Fruit fly (Drosophila melanogaster): ENCODE data around the gene MED30.

MED30 gene

DNA sequence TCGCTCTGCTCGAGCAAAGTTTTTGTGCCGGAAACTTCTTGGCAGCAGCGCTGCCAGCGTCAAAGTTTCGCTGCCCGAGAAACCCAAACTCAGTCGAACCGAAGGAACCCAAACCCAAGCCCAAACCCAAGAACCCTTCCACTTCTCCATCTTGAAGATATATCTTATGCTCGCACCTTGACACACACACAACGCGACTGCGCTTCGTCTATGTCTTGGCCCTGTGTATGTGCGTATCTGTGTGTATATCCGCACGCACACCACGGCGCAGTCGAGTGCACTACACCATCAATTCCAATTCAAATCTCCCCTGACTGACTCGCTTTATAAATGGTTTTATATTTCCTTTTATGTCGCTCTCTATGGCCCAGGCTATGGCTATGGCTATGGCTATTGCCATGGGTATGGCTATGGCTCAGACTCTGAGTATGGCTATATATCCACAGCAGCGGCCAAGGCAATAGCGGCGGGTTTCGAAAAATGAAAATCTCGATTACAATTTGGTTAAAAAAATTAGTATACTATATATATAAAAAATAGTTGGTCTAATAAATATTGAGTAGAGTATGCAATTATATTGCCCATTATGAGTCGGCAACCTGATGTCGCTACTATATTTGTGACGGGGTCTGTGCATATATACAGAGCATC lies 42.6 kb upstream of the MED30 start (continued):
- TF ChIP-seq nom (GFP tag; optimal IDR thresholded peaks at IDR 0.05) (peak; percentile 95), NFAT (GFP tag; IDR thresholded peaks at IDR 0.05) (peak; percentile 89), CG7839 (tag; optimal IDR thresholded peaks at IDR 0.05) (peak; percentile 97), pnt (GFP tag; optimal IDR thresholded peaks at IDR 0.05) (peak; percentile 65), hbn (GFP tag; IDR thresholded peaks at IDR 0.05; ENCODE audit: partially characterized antibody) (no peak), CG12071 (GFP tag; optimal IDR thresholded peaks at IDR 0.05) (peak; percentile 93), CG30431 (GFP tag; optimal IDR thresholded peaks at IDR 0.05) (peak; percentile 95), CG17829 (tag; optimal IDR thresholded peaks at IDR 0.05) (peak; percentile 98), CG31224 (GFP tag; IDR thresholded peaks at IDR 0.05) (peak; percentile 90), gsb (GFP tag; IDR thresholded peaks at IDR 0.05) (peak; percentile 92), slbo (GFP tag; IDR thresholded peaks at IDR 0.05) (peak; percentile 95), CG5180 (GFP tag; optimal IDR thresholded peaks at IDR 0.05) (peak; percentile 85), grau (tag; optimal IDR thresholded peaks at IDR 0.05) (peak; percentile 95), CG1603 (tag; optimal IDR thresholded peaks at IDR 0.05) (peak; percentile 80), stc (GFP tag; IDR thresholded peaks at IDR 0.05) (peak; percentile 93), wdn (GFP tag; IDR thresholded peaks at IDR 0.05) (peak; percentile 94), Eip74EF (GFP tag; optimal IDR thresholded peaks at IDR 0.05) (peak in 1 of 2 experiments; percentile 94), corto (GFP tag; optimal IDR thresholded peaks at IDR 0.05) (peak; percentile 88), kay (GFP tag; optimal IDR thresholded peaks at IDR 0.05) (peak; percentile 89), ato (GFP tag; IDR thresholded peaks at IDR 0.05; ENCODE audit: partially characterized antibody) (no peak), Drgx (GFP tag; IDR thresholded peaks at IDR 0.05) (peak; percentile 95), gsb-n (tag; optimal IDR thresholded peaks at IDR 0.05) (peak; percentile 97), CG14965 (GFP tag; optimal IDR thresholded peaks at IDR 0.05; ENCODE audit: borderline replicate concordance) (no peak), Nf-YB (GFP tag; optimal IDR thresholded peaks at IDR 0.05) (peak; percentile 85), CG10321 (GFP tag; IDR thresholded peaks at IDR 0.05) (peak; percentile 70), CG34422 (GFP tag; IDR thresholded peaks at IDR 0.05) (peak; percentile 94), lilli (GFP tag; optimal IDR thresholded peaks at IDR 0.05) (peak; percentile 84), gem (tag; optimal IDR thresholded peaks at IDR 0.05) (peak; percentile 97), CG17359 (tag; optimal IDR thresholded peaks at IDR 0.05) (peak; percentile 98), rib (GFP tag; IDR thresholded peaks at IDR 0.05) (peak; percentile 78), dmrt11E (tag; optimal IDR thresholded peaks at IDR 0.05) (peak; percentile 98), nau (GFP tag; optimal IDR thresholded peaks at IDR 0.05) (peak; percentile 93), D19A (tag; optimal IDR thresholded peaks at IDR 0.05) (peak; percentile 94), CG18599 (GFP tag; optimal IDR thresholded peaks at IDR 0.05) (peak; percentile 98), CG12219 (GFP tag; optimal IDR thresholded peaks at IDR 0.05) (peak; percentile 95), CG15514 (GFP tag; optimal IDR thresholded peaks at IDR 0.05) (peak; percentile 88), CG12155 (GFP tag; optimal IDR thresholded peaks at IDR 0.05) (peak; percentile 89), mirr (GFP tag; optimal IDR thresholded peaks at IDR 0.05) (peak; percentile 67), CG2875 (GFP tag; optimal IDR thresholded peaks at IDR 0.05) (peak; percentile 97), ab (GFP tag; optimal IDR thresholded peaks at IDR 0.05) (peak; percentile 18), dimm (GFP tag; IDR thresholded peaks at IDR 0.05) (peak; percentile 81), gcm (GFP tag; optimal IDR thresholded peaks at IDR 0.05) (peak; percentile 96), so (GFP tag; IDR thresholded peaks at IDR 0.05) (peak; percentile 96), Atf-2 (GFP tag; optimal IDR thresholded peaks at IDR 0.05) (peak; percentile 64), crc (GFP tag; optimal IDR thresholded peaks at IDR 0.05) (no peak), zfh1 (GFP tag; IDR thresholded peaks at IDR 0.05) (peak; percentile 97), Ets65A (GFP tag) (peak; percentile 90), CG42726 (GFP tag; IDR thresholded peaks at IDR 0.05; ENCODE audit: partially characterized antibody) (no peak), gce (GFP tag; IDR thresholded peaks at IDR 0.05) (peak; percentile 94)

All from whole organism, embryonic.